Worm (Caenorhabditis elegans) whole organism, L4 larva: ENCODE data around the gene tig-2.
"Not testable (repeated sequence)": the region's sequence is repeated elsewhere in the genome, so short reads cannot be mapped to it uniquely, and the experiment has no call there.

Experiments
- D1046.2 ChIP-seq: fragments of 200-800 bp; sonication (Bioruptor generic); IDR thresholded peaks from 2 replicates; pipeline ENCODE4 v1.3.6; 2022; ENCODE audit warnings: missing genetic modification characterization, missing compliant biosample characterization
- F44E2.7 ChIP-seq: fragments of 200-800 bp; sonication (Bioruptor generic); IDR thresholded peaks from 2 replicates; pipeline ENCODE4 v2.1.2; 2022; ENCODE audit warnings: missing genetic modification characterization, missing compliant biosample characterization
- F49E8.2 ChIP-seq: sonication (generic microtip); optimal IDR thresholded peaks from 2 replicates; lab custom pipeline; 2016; ENCODE audit warnings: missing compliant biosample characterization, mild to moderate bottlenecking, missing genetic modification characterization, borderline replicate concordance
- Y105C5A.15 ChIP-seq: fragments of 200-800 bp; sonication (Bioruptor generic); IDR thresholded peaks from 2 replicates; pipeline ENCODE4 v1.3.6; 2022; ENCODE audit warnings: missing genetic modification characterization, missing compliant biosample characterization
- aha-1 ChIP-seq: fragments of 150-350 bp; peaks from one replicate; lab custom pipeline; 2014; ENCODE audit warnings: missing biosample characterization, missing genetic modification characterization
- attf-4 ChIP-seq: sonication (generic microtip); optimal IDR thresholded peaks from 3 replicates; lab custom pipeline; 2017; ENCODE audit warnings: missing biosample characterization, missing genetic modification characterization
- ceh-28 ChIP-seq: fragments of 150-350 bp; optimal IDR thresholded peaks from 2 replicates; lab custom pipeline; 2014; ENCODE audit warnings: missing biosample characterization, missing genetic modification reagents, missing genetic modification characterization
- ceh-32 ChIP-seq: sonication (generic microtip); optimal IDR thresholded peaks from 2 replicates; lab custom pipeline; 2016; ENCODE audit warnings: mild to moderate bottlenecking, missing genetic modification characterization, missing compliant biosample characterization; ENCODE audit not compliant: poor library complexity
- ceh-62 ChIP-seq: sonication (generic microtip); optimal IDR thresholded peaks from 2 replicates; lab custom pipeline; 2017; ENCODE audit warnings: missing biosample characterization, missing genetic modification characterization
- ceh-82 ChIP-seq: sonication (generic microtip); optimal IDR thresholded peaks from 2 replicates; lab custom pipeline; 2017; ENCODE audit warnings: missing biosample characterization, missing genetic modification characterization
- dmd-8 ChIP-seq: fragments of 200-800 bp; sonication (Bioruptor generic); IDR thresholded peaks from 2 replicates; pipeline ENCODE4 v1.3.6; 2022; ENCODE audit warnings: missing genetic modification characterization, missing compliant biosample characterization
- duxl-1 ChIP-seq: sonication (generic microtip); optimal IDR thresholded peaks from 2 replicates; lab custom pipeline; 2016; ENCODE audit warnings: mild to moderate bottlenecking, missing genetic modification characterization, moderate library complexity, missing compliant biosample characterization; ENCODE audit not compliant: poor library complexity
- egl-27 ChIP-seq: sonication (generic microtip); optimal IDR thresholded peaks from 3 replicates; lab custom pipeline; 2017; ENCODE audit warnings: missing biosample characterization, missing genetic modification reagents, missing genetic modification characterization
- fos-1 ChIP-seq: fragments of 150-350 bp; optimal IDR thresholded peaks from 2 replicates; lab custom pipeline; 2014; ENCODE audit warnings: missing biosample characterization, missing genetic modification characterization
- gei-8 ChIP-seq: fragments of 200-800 bp; sonication (Bioruptor generic); optimal IDR thresholded peaks from 2 replicates; lab custom pipeline; 2018; ENCODE audit warnings: mild to moderate bottlenecking, missing genetic modification characterization, missing compliant biosample characterization
- hif-1 ChIP-seq, 2 experiments: sonication (generic microtip); optimal IDR thresholded peaks; 2 replicates each; lab custom pipeline; 2016 to 2017; ENCODE audit warnings: missing compliant biosample characterization in 2 of 2, missing genetic modification characterization in 2 of 2, missing genetic modification reagents in 2 of 2, missing genotype in 2 of 2, mild to moderate bottlenecking in 1 of 2
- hlh-11 ChIP-seq: fragments of 200-800 bp; sonication (Bioruptor generic); optimal IDR thresholded peaks from 2 replicates; lab custom pipeline; 2018; ENCODE audit warnings: mild to moderate bottlenecking, missing genetic modification characterization, missing compliant biosample characterization
- jun-1 ChIP-seq: fragments of 150-350 bp; optimal IDR thresholded peaks from 2 replicates; lab custom pipeline; 2014; ENCODE audit warnings: missing biosample characterization, missing genetic modification reagents, missing genetic modification characterization
- lin-15B ChIP-seq: fragments of 150-350 bp; sonication (generic microtip); optimal IDR thresholded peaks from 3 replicates; lab custom pipeline; 2014; ENCODE audit warnings: missing biosample characterization, missing genetic modification characterization
- lin-29 ChIP-seq: fragments of 200-800 bp; sonication (Bioruptor generic); IDR thresholded peaks from 2 replicates; pipeline ENCODE4 v1.3.6; 2022; ENCODE audit warnings: missing genetic modification reagents, missing genetic modification characterization, missing compliant biosample characterization
- lin-38 ChIP-seq: fragments of 200-800 bp; sonication (Bioruptor generic); IDR thresholded peaks from 2 replicates; pipeline ENCODE4 v1.3.6; 2022; ENCODE audit warnings: missing genetic modification reagents, missing genetic modification characterization, missing compliant biosample characterization
- lin-39 ChIP-seq: fragments of 150-350 bp; optimal IDR thresholded peaks from 2 replicates; lab custom pipeline; 2014; ENCODE audit warnings: missing biosample characterization, missing genetic modification reagents, missing genetic modification characterization
- lsy-2 ChIP-seq, 2 experiments: fragments of 150-350 bp in 1 of 2; sonication (generic microtip) in 1 of 2; optimal IDR thresholded peaks; 2 replicates each; lab custom pipeline; 2014 to 2017; ENCODE audit warnings: missing biosample characterization in 2 of 2, missing genetic modification characterization in 2 of 2
- mes-2 ChIP-seq: sonication (generic microtip); optimal IDR thresholded peaks from 2 replicates; lab custom pipeline; 2016; ENCODE audit warnings: missing genotype, mild to moderate bottlenecking, missing genetic modification characterization, missing compliant biosample characterization; ENCODE audit not compliant: poor library complexity, severe bottlenecking
- mxl-2 ChIP-seq: fragments of 200-800 bp; sonication (Bioruptor generic); conservative IDR thresholded peaks from 2 replicates; pipeline ENCODE4 v1.3.6; 2022; ENCODE audit warnings: missing genetic modification reagents, missing genetic modification characterization, missing compliant biosample characterization
- nhr-102 ChIP-seq: sonication (generic microtip); optimal IDR thresholded peaks from 2 replicates; lab custom pipeline; 2016; ENCODE audit warnings: mild to moderate bottlenecking, missing genetic modification characterization, moderate library complexity, missing compliant biosample characterization
- nhr-111 ChIP-seq: fragments of 200-800 bp; sonication (Bioruptor generic); optimal IDR thresholded peaks from 2 replicates; lab custom pipeline; 2018; ENCODE audit warnings: mild to moderate bottlenecking, missing genetic modification characterization, missing compliant biosample characterization
- nhr-237 ChIP-seq: sonication (generic microtip); optimal IDR thresholded peaks from 2 replicates; lab custom pipeline; 2017; ENCODE audit warnings: missing biosample characterization, missing genetic modification characterization
- nhr-42 ChIP-seq: fragments of 200-800 bp; sonication (Bioruptor generic); IDR thresholded peaks from 2 replicates; pipeline ENCODE4 v1.3.6; 2022; ENCODE audit warnings: missing genetic modification characterization, missing compliant biosample characterization
- nhr-6 ChIP-seq: fragments of 150-350 bp; optimal IDR thresholded peaks from 2 replicates; lab custom pipeline; 2014; ENCODE audit warnings: missing biosample characterization, missing genetic modification characterization
- nhr-77 ChIP-seq: fragments of 150-350 bp; optimal IDR thresholded peaks from 2 replicates; lab custom pipeline; 2014; ENCODE audit warnings: missing biosample characterization, missing genetic modification characterization
- pha-4 ChIP-seq, 2 experiments: fragments of 150-350 bp in 1 of 2; fragments of 200-800 bp in 1 of 2; sonication (Bioruptor generic) in 1 of 2; IDR thresholded peaks in 1 of 2; optimal IDR thresholded peaks in 1 of 2; 2 replicates each; pipeline versions ENCODE4 v1.3.6 to Lab custom; 2014 to 2022; ENCODE audit warnings: missing genetic modification characterization in 2 of 2, missing genetic modification reagents in 2 of 2, missing biosample characterization in 1 of 2, missing compliant biosample characterization in 1 of 2
- saeg-2 ChIP-seq: fragments of 200-800 bp; sonication (Bioruptor generic); IDR thresholded peaks from 2 replicates; pipeline ENCODE4 v1.3.6; 2022; ENCODE audit warnings: missing genetic modification reagents, missing genetic modification characterization, missing compliant biosample characterization
- set-16 ChIP-seq: fragments of 200-800 bp; sonication (Bioruptor generic); IDR thresholded peaks from 2 replicates; pipeline ENCODE4 v1.3.6; 2022; ENCODE audit warnings: missing genetic modification reagents, missing genetic modification characterization, missing compliant biosample characterization
- spr-3 ChIP-seq: fragments of 200-800 bp; sonication (Bioruptor generic); optimal IDR thresholded peaks from 2 replicates; lab custom pipeline; 2018; ENCODE audit warnings: mild to moderate bottlenecking, missing genetic modification characterization, missing compliant biosample characterization
- unc-39 ChIP-seq: sonication (generic microtip); optimal IDR thresholded peaks from 2 replicates; lab custom pipeline; 2017; ENCODE audit warnings: missing biosample characterization, missing genetic modification characterization
- zag-1 ChIP-seq: fragments of 150-350 bp; optimal IDR thresholded peaks from 2 replicates; lab custom pipeline; 2014; ENCODE audit warnings: missing biosample characterization, missing genetic modification characterization
- zip-11 ChIP-seq: fragments of 200-800 bp; sonication (Bioruptor generic); IDR thresholded peaks from 2 replicates; pipeline ENCODE4 v1.3.6; 2022; ENCODE audit warnings: missing genetic modification characterization, missing compliant biosample characterization
- zip-2 ChIP-seq: fragments of 150-350 bp; optimal IDR thresholded peaks from 2 replicates; lab custom pipeline; 2014; ENCODE audit warnings: missing biosample characterization, missing genetic modification characterization
- ztf-11 ChIP-seq: fragments of 150-350 bp; optimal IDR thresholded peaks from 2 replicates; lab custom pipeline; 2014; ENCODE audit warnings: missing biosample characterization, missing genetic modification characterization

The tig-2 gene

DNA sequence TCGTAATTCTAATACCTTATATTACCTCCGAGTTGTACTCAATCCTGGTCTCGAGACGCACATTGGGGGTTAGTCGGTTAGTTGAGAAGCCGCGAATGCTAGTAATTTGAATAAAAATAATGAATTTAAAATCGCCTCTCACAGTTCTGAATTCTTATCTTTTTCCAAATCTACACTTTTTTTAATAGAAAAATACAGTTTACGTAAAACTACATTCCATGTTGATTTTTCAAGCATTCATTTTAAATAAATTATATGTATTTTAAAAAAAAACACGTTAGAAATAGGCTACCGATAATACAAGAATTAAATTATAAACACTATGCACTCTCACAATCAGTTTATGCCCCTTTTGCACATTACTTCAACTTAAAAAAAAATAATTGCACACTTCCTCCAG lies 39.7 kb upstream of the tig-2 start, which contains the start of gene C18G1.9:
Gene C18G1.9, minus strand, starts transcription at position 101 of the 400 bp plus-strand sequence.
- no peak for TF ChIP-seq F44E2.7 (GFP tag; lab: Robert Waterston, UW)
- no peak for TF ChIP-seq lsy-2 (tag; optimal IDR thresholded peaks at IDR 0.05; lab: Kevin White, UChicago)
- no peak for TF ChIP-seq attf-4 (tag; lab: Kevin White, UChicago)
- TF ChIP-seq zag-1 (tag; lab: Kevin White, UChicago), result no peak
- TF ChIP-seq jun-1 (tag; lab: Kevin White, UChicago), result no peak
- TF ChIP-seq mes-2, result no peak
- no peak for TF ChIP-seq nhr-111 (GFP tag; lab: Kevin White, UChicago)
- no peak for TF ChIP-seq egl-27 (tag; lab: Kevin White, UChicago)
- no peak for TF ChIP-seq saeg-2 (GFP tag; lab: Robert Waterston, UW)
- TF ChIP-seq ceh-82, result no peak
- no peak for TF ChIP-seq lin-39 (tag; lab: Kevin White, UChicago)
- TF ChIP-seq aha-1 (tag; lab: Kevin White, UChicago), result no peak
- no peak for TF ChIP-seq zip-11 (GFP tag; lab: Robert Waterston, UW)
- TF ChIP-seq nhr-42 (GFP tag; lab: Robert Waterston, UW), result no peak
- no peak for TF ChIP-seq zip-2 (tag; lab: Kevin White, UChicago)
- no peak for TF ChIP-seq nhr-237 (tag; lab: Kevin White, UChicago)
- TF ChIP-seq nhr-77 (tag; lab: Kevin White, UChicago), result no peak

DNA sequence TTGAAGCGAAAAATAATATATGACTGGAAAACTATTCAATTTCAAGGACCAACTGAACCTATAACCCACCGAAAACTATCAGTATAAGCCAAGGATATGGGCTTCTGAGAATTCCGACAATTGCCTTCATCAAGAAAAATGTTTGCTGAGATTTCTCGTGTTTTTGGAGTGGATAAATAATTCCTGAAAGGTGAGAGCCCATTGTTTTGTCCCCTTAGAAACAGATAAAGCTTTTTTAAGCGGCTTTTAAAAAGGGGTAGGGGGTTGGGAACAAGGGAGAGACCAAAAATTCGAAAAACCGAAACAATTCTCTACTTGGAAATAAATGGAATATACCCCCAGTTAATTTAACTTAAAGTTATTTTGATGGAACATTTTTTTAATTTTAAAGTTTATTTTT lies 36.5 kb upstream of the tig-2 start, which contains the start of gene C18G1.8:
Gene C18G1.8, minus strand, starts transcription at position 101 of the 400 bp plus-strand sequence.
- TF ChIP-seq hif-1 (tag; optimal IDR thresholded peaks at IDR 0.05; lab: Kevin White, UChicago), result no peak
- TF ChIP-seq F49E8.2 (tag; lab: Kevin White, UChicago), result no peak
- TF ChIP-seq saeg-2 (GFP tag; lab: Robert Waterston, UW), result no peak
- no peak for TF ChIP-seq lin-29 (GFP tag; lab: Robert Waterston, UW)
- no peak for TF ChIP-seq lin-15B
- no peak for TF ChIP-seq ceh-62 (tag; lab: Kevin White, UChicago)
- TF ChIP-seq ztf-11, result no peak

DNA sequence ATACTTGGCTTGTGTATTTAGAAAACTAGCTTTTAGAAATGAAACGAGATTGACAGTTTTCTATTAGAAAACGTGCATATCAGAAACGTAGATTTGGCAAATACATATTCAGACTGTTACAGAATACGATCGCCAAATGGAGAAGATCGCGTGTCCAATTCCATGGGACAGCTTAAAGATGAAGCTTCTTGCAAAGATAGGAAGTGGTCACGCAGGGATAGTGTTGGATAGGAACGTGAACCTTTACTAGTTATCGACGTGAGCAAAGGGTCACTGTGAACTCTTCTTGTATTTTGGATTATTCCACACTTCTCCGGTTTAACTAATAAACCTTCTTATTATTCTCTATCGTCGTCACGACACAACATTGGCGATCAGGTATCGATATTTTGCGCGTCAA lies 30.7 kb upstream of the tig-2 start, which contains the start of gene bgnt-1.4:
Gene bgnt-1.4, plus strand, starts transcription at position 301 of the 400 bp plus-strand sequence.
- TF ChIP-seq unc-39 (tag; lab: Kevin White, UChicago); nhr-102; ceh-28: not testable (repeated sequence)

DNA sequence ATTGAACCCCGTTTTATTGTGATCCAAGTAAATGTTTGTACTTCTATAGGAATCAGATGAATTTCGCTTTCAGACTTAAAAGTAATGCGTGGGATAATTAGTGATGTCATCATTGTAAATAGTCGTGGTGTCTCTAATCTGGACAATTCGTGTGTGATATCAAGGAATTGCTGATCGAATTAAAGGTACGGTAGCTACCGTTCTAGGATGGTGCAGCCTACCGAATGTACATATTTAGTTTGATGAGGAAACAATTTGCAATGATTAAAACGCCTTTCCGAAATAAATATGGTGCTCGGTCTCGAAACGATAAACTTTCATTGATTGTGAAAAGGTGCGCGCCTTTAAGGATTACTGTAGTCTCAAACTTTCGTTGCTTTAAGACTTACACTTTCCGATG lies 28.6 kb upstream of the tig-2 start:
- no peak for TF ChIP-seq mes-2
- no peak for TF ChIP-seq ceh-62 (tag; lab: Kevin White, UChicago)
- peak; percentile 49; the same call in 1 of the 2 replicates for TF ChIP-seq lin-38 (GFP tag; lab: Robert Waterston, UW)
- no peak for TF ChIP-seq attf-4 (tag; lab: Kevin White, UChicago)
- TF ChIP-seq lin-29 (GFP tag; lab: Robert Waterston, UW), result no peak

DNA sequence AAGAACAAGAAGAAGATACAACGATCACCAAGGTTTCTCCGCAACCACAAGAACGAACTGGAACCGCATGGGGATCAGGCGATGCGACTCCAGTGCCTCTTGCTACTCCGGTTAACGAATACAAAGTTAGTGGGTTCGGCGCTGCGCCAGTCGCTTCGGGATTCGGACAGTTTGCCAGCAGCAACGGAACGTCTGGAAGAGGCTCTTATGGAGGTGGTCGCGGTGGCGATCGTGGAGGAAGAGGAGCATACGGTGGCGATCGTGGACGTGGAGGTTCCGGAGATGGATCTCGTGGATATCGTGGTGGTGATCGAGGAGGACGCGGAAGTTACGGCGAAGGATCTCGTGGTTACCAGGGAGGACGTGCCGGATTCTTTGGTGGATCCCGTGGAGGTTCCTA lies 28.1 kb upstream of the tig-2 start:
- TF ChIP-seq gei-8 (GFP tag; lab: Kevin White, UChicago), result no peak
- peak; percentile 51; the same call in 1 of the 2 replicates for TF ChIP-seq dmd-8 (GFP tag; lab: Robert Waterston, UW)
- peak; percentile 86 for TF ChIP-seq set-16 (GFP tag; lab: Robert Waterston, UW)
- TF ChIP-seq, all 104 proteins: peak for 2

DNA sequence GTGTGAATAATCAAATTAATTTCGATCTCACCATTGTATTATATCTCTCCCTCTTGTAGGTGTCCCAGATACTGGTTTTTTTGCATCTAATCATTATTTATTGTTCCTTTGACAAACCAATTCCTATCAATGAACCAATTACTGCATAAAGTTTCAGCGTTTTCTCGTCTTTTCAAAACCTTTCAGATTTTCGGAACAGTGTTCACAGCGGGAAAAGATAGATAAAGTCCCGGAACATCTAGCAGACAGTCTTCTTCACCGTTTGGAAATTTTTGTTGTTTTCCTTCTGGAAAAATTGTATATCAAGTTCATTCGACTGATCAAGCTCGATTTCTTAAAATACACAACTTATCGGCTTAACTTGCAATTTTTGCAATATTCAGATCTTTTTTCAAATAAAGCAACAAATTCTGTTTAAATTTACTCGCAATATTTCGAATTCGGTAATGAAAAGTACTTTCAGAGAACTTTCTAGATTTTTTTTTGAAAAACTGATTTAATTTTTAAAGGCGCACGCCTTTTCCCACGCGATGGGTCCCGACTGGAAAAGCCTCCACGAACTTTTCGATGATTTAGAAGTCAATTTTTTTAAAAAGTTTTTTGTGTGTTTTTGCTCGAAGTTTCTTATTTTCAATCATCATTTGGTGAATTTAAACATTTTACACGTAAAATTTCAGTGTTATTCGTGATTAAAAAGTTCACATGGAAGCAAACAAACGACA lies 25.5 kb upstream of the tig-2 start, which contains the start of gene pgl-3:
Gene pgl-3, plus strand, starts transcription at position 672 of the 722 bp plus-strand sequence.
- TF ChIP-seq Y105C5A.15 (GFP tag; lab: Robert Waterston, UW) (no peak), pha-4 (GFP tag; IDR thresholded peaks at IDR 0.05; lab: Robert Waterston, UW) (no peak; the same call in 1 of the 2 replicates), pha-4 (tag; optimal IDR thresholded peaks at IDR 0.05; lab: Kevin White, UChicago) (no peak), F49E8.2 (tag; lab: Kevin White, UChicago) (peak; percentile 67), nhr-6 (tag; lab: Kevin White, UChicago) (no peak), dmd-8 (GFP tag; lab: Robert Waterston, UW) (0 out of 2 replicates have a peak, but pooled peaks have one; percentile 48), mxl-2 (GFP tag; lab: Robert Waterston, UW) (no peak), ceh-32 (tag; lab: Kevin White, UChicago) (no peak), ceh-28 (no peak), fos-1 (tag; lab: Kevin White, UChicago) (no peak), duxl-1 (tag; lab: Kevin White, UChicago) (no peak), hlh-11 (tag; lab: Kevin White, UChicago) (no peak), spr-3 (GFP tag; lab: Kevin White, UChicago) (no peak), D1046.2 (GFP tag; lab: Robert Waterston, UW) (no peak)
